Worm (Caenorhabditis elegans) whole organism, midembryonic: ENCODE data around the gene B0524.6.

Experiments used
- T22C8.4 ChIP-seq: fragments of 200-800 bp; sonication (Bioruptor generic); IDR thresholded peaks from 2 replicates; pipeline ENCODE4 v1.3.6; 2022; ENCODE audit warnings: missing genetic modification characterization, missing compliant biosample characterization
- cog-1 ChIP-seq: sonication (generic microtip); optimal IDR thresholded peaks from 2 replicates; lab custom pipeline; 2016; ENCODE audit warnings: missing genetic modification characterization, missing compliant biosample characterization
- flt-1 ChIP-seq: fragments of 200-800 bp; sonication (Bioruptor generic); IDR thresholded peaks from 2 replicates; pipeline ENCODE4 v1.3.6; 2022; ENCODE audit warnings: missing genetic modification characterization, missing compliant biosample characterization
- klf-2 ChIP-seq: fragments of 200-800 bp; sonication (Bioruptor generic); conservative IDR thresholded peaks from 2 replicates; pipeline ENCODE4 v1.3.6; 2022; ENCODE audit warnings: missing genetic modification reagents, missing genetic modification characterization, missing compliant biosample characterization
- med-1 ChIP-seq: sonication (generic microtip); optimal IDR thresholded peaks from 2 replicates; lab custom pipeline; 2017; ENCODE audit warnings: missing genetic modification characterization, mild to moderate bottlenecking, missing compliant biosample characterization, antibody characterized with exemption, missing genetic modification reagents; ENCODE audit not compliant: insufficient read depth
- ref-1 ChIP-seq: fragments of 200-800 bp; sonication (Bioruptor generic); conservative IDR thresholded peaks from 2 replicates; pipeline ENCODE4 v1.3.6; 2022; ENCODE audit warnings: missing genetic modification reagents, missing genetic modification characterization, missing compliant biosample characterization
- tab-1 ChIP-seq: fragments of 200-800 bp; sonication (Bioruptor generic); IDR thresholded peaks from 2 replicates; pipeline ENCODE4 v1.3.6; 2022; ENCODE audit warnings: missing genetic modification characterization, missing compliant biosample characterization
- ztf-23 ChIP-seq: fragments of 200-800 bp; sonication (Bioruptor generic); IDR thresholded peaks from 2 replicates; pipeline ENCODE4 v1.3.6; 2022; ENCODE audit warnings: missing genetic modification reagents, missing genetic modification characterization, missing compliant biosample characterization
- ztf-29 ChIP-seq: fragments of 200-800 bp; sonication (Bioruptor generic); IDR thresholded peaks from 2 replicates; pipeline ENCODE4 v1.3.6; 2022; ENCODE audit warnings: missing genetic modification reagents, missing genetic modification characterization, missing compliant biosample characterization

DNA sequence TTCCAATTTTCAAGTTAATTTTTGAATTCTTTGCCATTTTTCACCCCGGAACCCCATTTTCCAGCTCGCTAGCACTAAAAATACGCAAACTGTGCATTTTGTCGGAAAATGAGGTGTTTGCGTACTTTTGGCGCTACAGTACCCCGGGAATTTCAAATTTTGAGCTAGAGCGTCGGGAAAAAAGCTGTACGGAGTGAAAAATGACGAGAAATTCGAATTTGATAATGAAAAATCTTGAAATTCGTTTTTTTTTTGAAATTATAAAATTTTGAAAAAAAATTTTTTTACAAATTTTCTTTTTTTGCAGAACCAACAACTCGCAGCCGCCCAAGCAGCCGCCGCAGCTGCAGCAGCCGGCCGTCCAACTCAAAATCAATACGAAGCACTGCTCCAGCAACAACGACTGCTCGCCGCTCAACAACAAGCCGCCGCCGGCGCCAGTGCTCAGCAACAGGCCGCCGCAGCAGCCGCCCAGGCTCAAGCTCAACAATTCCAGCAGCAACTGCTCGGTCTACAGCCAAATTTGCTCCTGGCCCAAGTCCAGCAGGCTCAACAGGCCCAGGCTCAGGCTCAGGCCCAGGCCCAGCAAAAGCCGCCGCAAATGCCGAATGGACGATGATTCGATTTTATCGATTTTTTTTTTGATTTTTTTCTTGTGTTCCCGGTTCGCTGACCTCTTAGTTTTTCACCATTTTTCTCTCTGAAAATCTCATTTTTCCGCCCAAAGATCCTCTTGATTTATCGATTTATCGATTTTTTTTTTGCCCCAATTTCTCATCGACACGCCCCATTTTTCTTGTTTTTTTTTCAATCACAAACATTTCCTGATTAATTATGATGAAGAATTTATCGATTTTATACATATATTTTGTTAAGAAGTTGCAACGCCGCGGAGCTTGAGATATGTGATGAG, 33.5 kb upstream of the B0524.6 start:
- TF ChIP-seq flt-1 (GFP tag; lab: Robert Waterston, UW), result no peak
- TF ChIP-seq med-1 (GFP tag; lab: Kevin White, UChicago), result no peak
- no peak for TF ChIP-seq ref-1 (GFP tag; lab: Robert Waterston, UW)
- TF ChIP-seq tab-1 (GFP tag; lab: Robert Waterston, UW), result no peak
- no peak for TF ChIP-seq ztf-29 (GFP tag; lab: Robert Waterston, UW)
- TF ChIP-seq ztf-23, result no peak
- TF ChIP-seq cog-1 (tag; lab: Kevin White, UChicago), result no peak
- peak; percentile 87 for TF ChIP-seq T22C8.4 (GFP tag; lab: Robert Waterston, UW)
- TF ChIP-seq klf-2 (GFP tag; lab: Robert Waterston, UW), result no peak
